Fruit fly (Drosophila melanogaster): ENCODE data around the gene CG9029.

CG9029 gene

dm6 chr2L:5901553-5901952 lies 15.8 kb downstream of the CG9029 start:
- TF ChIP-seq CTCF (optimal IDR thresholded peaks at IDR 0.05): no peak
- no peak for TF ChIP-seq CG8478 (optimal IDR thresholded peaks at IDR 0.05)

dm6 chr2L:5902898-5903297 lies 17.1 kb downstream of the CG9029 start:
- TF ChIP-seq CTCF (optimal IDR thresholded peaks at IDR 0.05): no peak
- no peak for TF ChIP-seq CG8478 (optimal IDR thresholded peaks at IDR 0.05)

dm6 chr2L:5904585-5904984 lies 18.8 kb downstream of the CG9029 start, which contains the start of gene CG9021:
CG9021 (minus strand) TSS chr2L:5904689.
- no peak for TF ChIP-seq CTCF (optimal IDR thresholded peaks at IDR 0.05)
- no peak for TF ChIP-seq CG8478 (optimal IDR thresholded peaks at IDR 0.05)

dm6 chr2L:5906893-5907850 lies 21.4 kb downstream of the CG9029 start, which contains the start of gene bchs:
bchs (plus strand) TSS chr2L:5907169.
- TF ChIP-seq CTCF (optimal IDR thresholded peaks at IDR 0.05): no peak
- no peak for TF ChIP-seq CG8478 (optimal IDR thresholded peaks at IDR 0.05)

- TF ChIP-seq CTCF (optimal IDR thresholded peaks at IDR 0.05) (no peak), CG8478 (optimal IDR thresholded peaks at IDR 0.05) (no peak)
Observed at dm6 chr2L:5910189-5910588, 24.4 kb downstream of the CG9029 start, which contains the start of gene CG14000. CG14000 (minus strand) TSS chr2L:5910289.

dm6 chr2L:5923603-5924138 lies 37.9 kb downstream of the CG9029 start, which contains the start of gene CG9016:
CG9016 (minus strand) TSS chr2L:5923653.
- no peak for TF ChIP-seq CG8478 (optimal IDR thresholded peaks at IDR 0.05)
- TF ChIP-seq CTCF (optimal IDR thresholded peaks at IDR 0.05): no peak

- TF ChIP-seq CTCF (optimal IDR thresholded peaks at IDR 0.05) (no peak), CG8478 (optimal IDR thresholded peaks at IDR 0.05) (no peak)
Observed at dm6 chr2L:5925164-5925563, 39.4 kb downstream of the CG9029 start.

- TF ChIP-seq CG8478 (optimal IDR thresholded peaks at IDR 0.05) (no peak), CTCF (optimal IDR thresholded peaks at IDR 0.05) (no peak)
Observed at dm6 chr2L:5925637-5926036, 39.8 kb downstream of the CG9029 start, which contains the start of gene dsf. dsf (plus strand) TSS chr2L:5925937.

dm6 chr2L:5927363-5927762 lies 41.6 kb downstream of the CG9029 start:
- TF ChIP-seq CG8478 (optimal IDR thresholded peaks at IDR 0.05) (no peak), CTCF (optimal IDR thresholded peaks at IDR 0.05) (no peak)
